Fruit fly (Drosophila melanogaster) whole organism, embryonic: ENCODE results near the gene CG1421.

Experiments used
- CG10321 ChIP-seq: fragments of 200-800 bp; sonication (Bioruptor generic); IDR thresholded peaks from 2 replicates; pipeline ENCODE4 v1.3.6; 2022; ENCODE audit warnings: missing biosample characterization, missing genetic modification characterization
- CG13287 ChIP-seq: fragments of 200-800 bp; sonication (Bioruptor generic); IDR thresholded peaks from 2 replicates; pipeline ENCODE4 v1.3.6; 2022; ENCODE audit warnings: missing biosample characterization, missing genetic modification characterization; ENCODE audit not compliant: partially characterized antibody
- CG14050 ChIP-seq: fragments of 200-800 bp; sonication (Bioruptor generic); IDR thresholded peaks from 3 replicates; pipeline ENCODE4 v1.3.6; 2022; ENCODE audit warnings: missing biosample characterization, missing genetic modification characterization
- CG14965 ChIP-seq: fragments of 200-800 bp; sonication (Bioruptor generic); optimal IDR thresholded peaks from 2 replicates; lab custom pipeline; 2016; ENCODE audit warnings: missing biosample characterization, missing genetic modification characterization, borderline replicate concordance
- CG15479 ChIP-seq: fragments of 200-800 bp; sonication (Bioruptor generic); optimal IDR thresholded peaks from 3 replicates; lab custom pipeline; 2019; ENCODE audit warnings: missing biosample characterization, mild to moderate bottlenecking, missing genetic modification characterization, moderate library complexity
- CG2129 ChIP-seq: fragments of 200-800 bp; sonication (Bioruptor generic); IDR thresholded peaks from 2 replicates; pipeline ENCODE4 v1.3.6; 2022; ENCODE audit warnings: missing biosample characterization, missing genetic modification characterization; ENCODE audit not compliant: partially characterized antibody
- CG2202 ChIP-seq: fragments of 200-800 bp; sonication (Bioruptor generic); optimal IDR thresholded peaks from 2 replicates; lab custom pipeline; 2018; ENCODE audit warnings: missing biosample characterization, mild to moderate bottlenecking, missing genetic modification characterization
- CG4328 ChIP-seq: fragments of 200-800 bp; sonication (Bioruptor generic); optimal IDR thresholded peaks from 3 replicates; lab custom pipeline; 2017; ENCODE audit warnings: missing biosample characterization, missing genetic modification reagents, missing genetic modification characterization
- CG5180 ChIP-seq: fragments of 200-800 bp; sonication (Bioruptor generic); optimal IDR thresholded peaks from 3 replicates; lab custom pipeline; 2017; ENCODE audit warnings: missing biosample characterization, missing genetic modification characterization, mild to moderate bottlenecking, moderate library complexity, missing genetic modification reagents
- CG7271 ChIP-seq: fragments of 200-800 bp; sonication (Bioruptor generic); optimal IDR thresholded peaks from 2 replicates; lab custom pipeline; 2018; ENCODE audit warnings: missing biosample characterization, mild to moderate bottlenecking, missing genetic modification characterization, moderate library complexity
- CG7963 ChIP-seq: fragments of 200-800 bp; sonication (Bioruptor generic); IDR thresholded peaks from 3 replicates; pipeline ENCODE4 v1.3.6; 2022; ENCODE audit warnings: missing biosample characterization, missing genetic modification characterization; ENCODE audit not compliant: partially characterized antibody
- CG8388 ChIP-seq: fragments of 200-800 bp; sonication (Bioruptor generic); optimal IDR thresholded peaks from 2 replicates; lab custom pipeline; 2019; ENCODE audit warnings: missing biosample characterization, mild to moderate bottlenecking, missing genetic modification characterization, moderate library complexity
- CG8924 ChIP-seq: fragments of 200-800 bp; optimal IDR thresholded peaks from 3 replicates; lab custom pipeline; 2019; ENCODE audit warnings: missing biosample characterization, mild to moderate bottlenecking, missing genetic modification characterization, moderate library complexity
- D ChIP-seq, 2 experiments: fragments of 200-800 bp in 1 of 2; fragments of >200 bp in 1 of 2; sonication (Bioruptor generic) in 1 of 2; optimal IDR thresholded peaks; 2 replicates in 1 of 2; 3 replicates in 1 of 2; lab custom pipeline; 2017; ENCODE audit warnings: mild to moderate bottlenecking in 1 of 2, missing biosample characterization in 1 of 2, missing genetic modification characterization in 1 of 2, missing genetic modification reagents in 1 of 2
- Deaf1 ChIP-seq: fragments of 200-800 bp; optimal IDR thresholded peaks from 3 replicates; lab custom pipeline; 2019; ENCODE audit warnings: missing biosample characterization, mild to moderate bottlenecking, missing genetic modification characterization, moderate library complexity
- Ets65A ChIP-seq: fragments of 200-800 bp; sonication (Bioruptor generic); peaks from one replicate; lab custom pipeline; 2016; ENCODE audit warnings: missing biosample characterization, missing genetic modification characterization
- HmgZ ChIP-seq: fragments of 200-800 bp; sonication (Bioruptor generic); optimal IDR thresholded peaks from 2 replicates; lab custom pipeline; 2018; ENCODE audit warnings: missing biosample characterization, mild to moderate bottlenecking, missing genetic modification characterization
- Kr ChIP-seq: fragments of 200-800 bp; sonication (Bioruptor generic); optimal IDR thresholded peaks from 2 replicates; lab custom pipeline; 2017; ENCODE audit warnings: missing biosample characterization, mild to moderate bottlenecking, missing genetic modification characterization
- Med ChIP-seq: fragments of 200-800 bp; sonication (Bioruptor generic); peaks from one replicate; lab custom pipeline; 2016; ENCODE audit warnings: missing biosample characterization, missing genetic modification characterization, mild to moderate bottlenecking, inconsistent platforms, moderate library complexity
- Meics ChIP-seq: fragments of 200-800 bp; sonication (Bioruptor generic); optimal IDR thresholded peaks from 2 replicates; lab custom pipeline; 2017; ENCODE audit warnings: missing biosample characterization, mild to moderate bottlenecking, missing genetic modification characterization
- Nf-YB ChIP-seq: fragments of 200-800 bp; sonication (Bioruptor generic); optimal IDR thresholded peaks from 3 replicates; lab custom pipeline; 2019; ENCODE audit warnings: missing biosample characterization, mild to moderate bottlenecking, missing genetic modification characterization, moderate library complexity
- Nf-YC ChIP-seq: fragments of 200-800 bp; optimal IDR thresholded peaks from 3 replicates; lab custom pipeline; 2019; ENCODE audit warnings: missing biosample characterization, mild to moderate bottlenecking, missing genetic modification characterization, moderate library complexity
- Trl ChIP-seq, 3 experiments: fragments of >200 bp in 2 of 3; fragments of 200-800 bp in 1 of 3; sonication (Bioruptor generic) in 1 of 3; optimal IDR thresholded peaks; 2 replicates in 1 of 3; 3 replicates in 2 of 3; lab custom pipeline; 2016 to 2017; ENCODE audit warnings: missing biosample characterization in 1 of 3, missing genetic modification characterization in 1 of 3
- abd-A ChIP-seq: fragments of 200-800 bp; sonication (Bioruptor generic); optimal IDR thresholded peaks from 3 replicates; lab custom pipeline; 2019; ENCODE audit warnings: missing biosample characterization, mild to moderate bottlenecking, missing genetic modification characterization, moderate library complexity
- cad ChIP-seq: fragments of >200 bp; optimal IDR thresholded peaks from 2 replicates; lab custom pipeline; 2017; ENCODE audit warnings: missing biosample characterization, missing genetic modification characterization
- hth ChIP-seq: fragments of >200 bp; optimal IDR thresholded peaks from 2 replicates; lab custom pipeline; 2017; ENCODE audit warnings: inconsistent platforms
- jigr1 ChIP-seq: fragments of 200-800 bp; sonication (Bioruptor generic); IDR thresholded peaks from 3 replicates; pipeline ENCODE4 v1.3.6; 2022; ENCODE audit warnings: missing biosample characterization, missing genetic modification characterization
- kay ChIP-seq: fragments of 200-800 bp; sonication (Bioruptor generic); optimal IDR thresholded peaks from 2 replicates; lab custom pipeline; 2016; ENCODE audit warnings: missing biosample characterization, missing genetic modification characterization
- lov ChIP-seq, 2 experiments: fragments of 200-800 bp in 1 of 2; fragments of >200 bp in 1 of 2; sonication (Bioruptor generic) in 1 of 2; IDR thresholded peaks in 1 of 2; optimal IDR thresholded peaks in 1 of 2; 2 replicates in 1 of 2; 3 replicates in 1 of 2; pipeline versions ENCODE4 v1.3.6 to Lab custom; 2017 to 2022; ENCODE audit warnings: missing biosample characterization in 1 of 2, missing genetic modification characterization in 1 of 2
- maf-S ChIP-seq: fragments of 200-800 bp; sonication (Bioruptor generic); optimal IDR thresholded peaks from 2 replicates; lab custom pipeline; 2016; ENCODE audit warnings: missing biosample characterization, missing genetic modification characterization
- pros ChIP-seq: fragments of 200-800 bp; sonication (Bioruptor generic); optimal IDR thresholded peaks from 3 replicates; lab custom pipeline; 2019; ENCODE audit warnings: missing biosample characterization, mild to moderate bottlenecking, missing genetic modification characterization, moderate library complexity
- rib ChIP-seq: fragments of 200-800 bp; sonication (Bioruptor generic); IDR thresholded peaks from 2 replicates; pipeline ENCODE4 v1.3.6; 2022; ENCODE audit warnings: missing biosample characterization, missing genetic modification characterization
- sens ChIP-seq: fragments of 200-800 bp; sonication (Bioruptor generic); peaks from one replicate; lab custom pipeline; 2016; ENCODE audit warnings: missing biosample characterization, missing genetic modification characterization
- tll ChIP-seq, 2 experiments: fragments of 200-800 bp in 1 of 2; fragments of >200 bp in 1 of 2; sonication (Bioruptor generic) in 1 of 2; optimal IDR thresholded peaks; 2 replicates each; lab custom pipeline; 2017 to 2019; ENCODE audit warnings: missing biosample characterization in 2 of 2, missing genetic modification characterization in 2 of 2, mild to moderate bottlenecking in 1 of 2, moderate library complexity in 1 of 2
- trem ChIP-seq: fragments of 200-800 bp; optimal IDR thresholded peaks from 3 replicates; lab custom pipeline; 2019; ENCODE audit warnings: missing biosample characterization, mild to moderate bottlenecking, missing genetic modification characterization, moderate library complexity
- trh ChIP-seq: fragments of 200-800 bp; sonication (Bioruptor generic); optimal IDR thresholded peaks from 2 replicates; lab custom pipeline; 2016; ENCODE audit warnings: missing biosample characterization, missing genetic modification characterization
- twi ChIP-seq: fragments of 200-800 bp; optimal IDR thresholded peaks from 2 replicates; lab custom pipeline; 2019; ENCODE audit warnings: missing biosample characterization, mild to moderate bottlenecking, missing genetic modification characterization, moderate library complexity
- vvl ChIP-seq: fragments of 200-800 bp; sonication (Bioruptor generic); IDR thresholded peaks from 2 replicates; pipeline ENCODE4 v1.3.6; 2022; ENCODE audit warnings: missing biosample characterization, missing genetic modification characterization
- zen ChIP-seq: fragments of 200-800 bp; sonication (Bioruptor generic); optimal IDR thresholded peaks from 3 replicates; lab custom pipeline; 2018; ENCODE audit warnings: missing biosample characterization, mild to moderate bottlenecking, missing genetic modification characterization, moderate library complexity
- zfh2 ChIP-seq: fragments of 200-800 bp; sonication (Bioruptor generic); optimal IDR thresholded peaks from 2 replicates; lab custom pipeline; 2016; ENCODE audit warnings: missing biosample characterization, missing genetic modification characterization

Gene CG1421

DNA sequence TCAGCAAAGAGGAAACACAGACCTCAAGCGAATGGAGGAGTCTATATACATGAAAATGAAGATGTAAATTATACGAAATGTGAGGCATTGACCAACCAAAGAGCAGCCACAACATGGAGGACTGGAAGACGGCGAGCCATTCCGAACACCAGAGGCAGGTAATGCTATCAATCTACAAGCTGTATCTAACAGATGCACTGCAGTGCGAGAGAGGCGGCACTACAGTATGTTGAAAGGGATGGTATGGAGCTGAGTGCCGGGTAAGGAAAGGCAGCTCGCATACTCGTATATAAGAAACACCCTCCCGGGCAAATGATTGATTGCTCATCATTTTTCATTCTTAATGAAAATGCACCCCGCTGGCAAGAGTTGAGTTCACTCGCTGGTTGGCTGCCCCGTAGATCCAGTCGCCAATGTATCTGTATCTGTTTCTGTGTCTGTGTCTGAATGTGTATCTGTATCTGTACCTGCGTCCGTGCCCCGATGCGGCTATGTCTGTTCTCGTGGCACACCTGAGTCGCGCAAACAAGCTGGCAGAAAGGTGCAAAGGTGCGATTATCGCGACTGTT lies 34.0 kb upstream of the CG1421 start (continued):
- TF ChIP-seq sens, result peak; percentile 53
- TF ChIP-seq CG10321 (GFP tag; lab: Robert Waterston, UW), result peak; percentile 73
- TF ChIP-seq CG4328, result no peak
- TF ChIP-seq Nf-YC (tag; lab: Kevin White, UChicago), result peak; percentile 89
- peak; percentile 56 for TF ChIP-seq hth (lab: Kevin White, UChicago)
- TF ChIP-seq CG14050, result no peak
- TF ChIP-seq vvl (GFP tag; lab: Robert Waterston, UW), result 0 out of 2 replicates have a peak, but pooled peaks have one; percentile 9
- TF ChIP-seq Nf-YB (GFP tag; lab: Kevin White, UChicago), result peak; percentile 93

DNA sequence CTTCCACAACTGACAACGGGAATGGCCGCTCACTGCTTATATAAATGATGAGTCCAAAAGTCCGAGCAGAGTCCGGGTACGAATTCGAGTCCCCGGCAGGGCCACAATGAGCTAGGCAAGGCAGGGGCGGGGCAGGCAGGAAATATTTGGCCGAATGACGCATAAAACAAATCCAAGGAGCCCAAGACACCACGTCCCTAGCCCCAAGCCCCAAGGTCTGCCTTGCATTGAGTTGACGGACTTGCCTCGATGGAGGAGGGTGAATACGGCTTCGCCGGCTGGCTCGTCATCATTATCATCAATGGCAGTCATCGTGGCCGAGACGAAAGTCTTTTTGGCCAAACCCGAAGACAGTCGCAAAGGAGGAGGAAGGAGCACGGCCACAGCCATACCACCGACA lies 31.1 kb upstream of the CG1421 start:
- TF ChIP-seq trh, result no peak
- TF ChIP-seq Deaf1, result peak; percentile 67
- no peak for TF ChIP-seq CG5180 (GFP tag; lab: Kevin White, UChicago)
- no peak for TF ChIP-seq Meics (GFP tag; lab: Kevin White, UChicago)
- TF ChIP-seq maf-S, result no peak
- no peak for TF ChIP-seq HmgZ (tag; lab: Kevin White, UChicago)
- TF ChIP-seq Trl (optimal IDR thresholded peaks at IDR 0.05; lab: Kevin White, UChicago), result no peak
- no peak for TF ChIP-seq Trl (GFP tag; optimal IDR thresholded peaks at IDR 0.05; lab: Kevin White, UChicago)
- no peak for TF ChIP-seq trem (tag; lab: Kevin White, UChicago)
- no peak for TF ChIP-seq CG7963 (GFP tag; lab: Robert Waterston, UW)
- TF ChIP-seq abd-A (tag; lab: Kevin White, UChicago), result peak; percentile 92
- peak; percentile 8 for TF ChIP-seq sens

DNA sequence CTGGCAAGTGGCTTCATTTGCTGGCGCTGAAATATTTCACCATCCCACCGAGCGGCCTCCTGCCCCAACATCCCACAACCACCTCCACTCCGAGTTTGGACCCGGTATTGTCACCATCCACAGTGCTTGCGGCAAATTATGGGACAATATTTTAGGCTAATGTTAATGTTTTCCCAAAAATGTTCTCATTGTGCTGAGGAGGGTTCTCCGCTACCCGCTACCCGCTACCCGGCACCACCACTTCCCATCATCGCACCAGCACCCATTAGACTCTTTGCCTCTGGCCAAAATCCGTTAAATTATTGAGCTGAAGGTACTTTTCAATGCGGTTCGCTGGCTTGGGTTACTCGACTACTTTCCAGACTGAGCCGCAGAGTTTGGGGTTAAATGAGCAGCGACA lies 29.1 kb upstream of the CG1421 start:
- TF ChIP-seq pros (GFP tag; lab: Kevin White, UChicago), result peak; percentile 54
- TF ChIP-seq CG8924 (tag; lab: Kevin White, UChicago), result no peak
- TF ChIP-seq CG8388, result peak; percentile 84
- TF ChIP-seq Med (GFP tag; lab: Kevin White, UChicago), result peak; percentile 52
- no peak for TF ChIP-seq lov (optimal IDR thresholded peaks at IDR 0.05; lab: Kevin White, UChicago)
- 0 out of 3 replicates have a peak, but pooled peaks have one; percentile 18 for TF ChIP-seq lov (GFP tag; IDR thresholded peaks at IDR 0.05; lab: Robert Waterston, UW)
- no peak for TF ChIP-seq kay (GFP tag; lab: Kevin White, UChicago)
- TF ChIP-seq rib (GFP tag; lab: Robert Waterston, UW), result no peak
- TF ChIP-seq jigr1, result no peak
- peak; percentile 69 for TF ChIP-seq abd-A (tag; lab: Kevin White, UChicago)
- TF ChIP-seq CG14965 (GFP tag; lab: Kevin White, UChicago), result no peak
- no peak for TF ChIP-seq zfh2 (GFP tag; lab: Kevin White, UChicago)
- TF ChIP-seq, all 482 proteins: peak for 5

DNA sequence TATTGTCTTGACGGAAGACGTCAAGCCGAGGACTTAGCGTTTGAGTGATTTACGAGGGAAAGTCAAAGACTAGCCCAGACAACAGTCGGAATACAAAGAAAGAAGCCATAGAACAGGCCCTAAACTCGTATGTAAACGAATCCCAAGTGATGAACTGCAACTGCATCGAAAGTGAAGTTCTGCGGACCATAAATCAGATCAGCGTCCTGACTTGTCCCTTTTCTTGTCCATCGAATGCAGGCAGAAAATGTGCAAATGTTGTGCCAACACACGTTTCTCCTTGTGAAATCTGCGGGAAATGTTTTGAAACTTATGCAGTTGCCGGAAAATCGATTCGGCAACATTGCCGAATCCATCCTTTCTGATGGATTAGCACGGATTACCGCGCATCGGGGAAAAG lies 25.8 kb upstream of the CG1421 start:
- peak; percentile 73 for TF ChIP-seq D (optimal IDR thresholded peaks at IDR 0.05; lab: Kevin White, UChicago)
- no peak for TF ChIP-seq D (GFP tag; optimal IDR thresholded peaks at IDR 0.05; lab: Kevin White, UChicago)
- TF ChIP-seq CG2202, result no peak
- peak; percentile 100 for TF ChIP-seq CG15479 (GFP tag; lab: Kevin White, UChicago)
- peak in 1 of 2 experiments; percentile 100 for TF ChIP-seq tll (GFP tag; optimal IDR thresholded peaks at IDR 0.05; lab: Kevin White, UChicago)
- peak; percentile 43 for TF ChIP-seq CG7271 (tag; lab: Kevin White, UChicago)
- peak; percentile 99 for TF ChIP-seq cad
- TF ChIP-seq CG2129 (GFP tag; lab: Robert Waterston, UW), result no peak
- peak; percentile 70 for TF ChIP-seq Kr (GFP tag; lab: Kevin White, UChicago)
- TF ChIP-seq twi (tag; lab: Kevin White, UChicago), result peak; percentile 22
- no peak for TF ChIP-seq CG4328
- TF ChIP-seq CG13287 (GFP tag; lab: Robert Waterston, UW), result no peak
- peak; percentile 72 for TF ChIP-seq Ets65A
- peak; percentile 82 for TF ChIP-seq zen (tag; lab: Kevin White, UChicago)
